Worm (Caenorhabditis elegans) whole organism, L1 larva: ENCODE results near the gene F11A5.13.

ENCODE experiments used
- ama-1 ChIP-seq: fragments of 150-350 bp; optimal IDR thresholded peaks from 2 replicates; lab custom pipeline; 2014
- ceh-88 ChIP-seq: fragments of 200-800 bp; sonication (Bioruptor generic); IDR thresholded peaks from 2 replicates; pipeline ENCODE4 v1.3.6; 2022; ENCODE audit warnings: missing genetic modification characterization, missing compliant biosample characterization
- ces-1 ChIP-seq: fragments of 150-350 bp; optimal IDR thresholded peaks from 2 replicates; lab custom pipeline; 2014; ENCODE audit warnings: missing biosample characterization, missing genetic modification reagents, missing genetic modification characterization
- elt-2 ChIP-seq: sonication (generic microtip); optimal IDR thresholded peaks from 2 replicates; lab custom pipeline; 2016; ENCODE audit warnings: missing genetic modification characterization, mild to moderate bottlenecking, inconsistent platforms, missing compliant biosample characterization, missing genetic modification reagents
- nhr-11 ChIP-seq: fragments of 150-350 bp; optimal IDR thresholded peaks from 2 replicates; lab custom pipeline; 2014; ENCODE audit warnings: missing biosample characterization, missing genetic modification characterization
- nhr-28 ChIP-seq: fragments of 150-350 bp; optimal IDR thresholded peaks from 2 replicates; lab custom pipeline; 2014; ENCODE audit warnings: missing biosample characterization, missing genetic modification characterization
- nhr-47 ChIP-seq: sonication (generic microtip); optimal IDR thresholded peaks from 2 replicates; lab custom pipeline; 2016; ENCODE audit warnings: mild to moderate bottlenecking, missing genetic modification characterization, moderate library complexity, missing compliant biosample characterization
- nhr-77 ChIP-seq: fragments of 150-350 bp; optimal IDR thresholded peaks from 2 replicates; lab custom pipeline; 2014; ENCODE audit warnings: missing biosample characterization, missing genetic modification characterization
- nhr-84 ChIP-seq: sonication (generic microtip); optimal IDR thresholded peaks from 2 replicates; lab custom pipeline; 2017; ENCODE audit warnings: missing biosample characterization, missing genetic modification characterization
- rnt-1 ChIP-seq: sonication (generic microtip); optimal IDR thresholded peaks from 2 replicates; lab custom pipeline; 2016; ENCODE audit warnings: mild to moderate bottlenecking, missing genetic modification characterization, moderate library complexity, missing compliant biosample characterization
- tbx-2 ChIP-seq: sonication (generic microtip); optimal IDR thresholded peaks from 2 replicates; lab custom pipeline; 2016; ENCODE audit warnings: missing genetic modification characterization, missing compliant biosample characterization
- zag-1 ChIP-seq: fragments of 150-350 bp; optimal IDR thresholded peaks from 2 replicates; lab custom pipeline; 2014; ENCODE audit warnings: missing biosample characterization, missing genetic modification characterization

ce11 chrV:16218522-16218921, 8.0 kb downstream of the F11A5.13 start, which contains the start of gene F11A5.15:
- TF ChIP-seq nhr-28 (tag; lab: Kevin White, UChicago) (no peak), elt-2 (tag; lab: Kevin White, UChicago) (no peak), ceh-88 (GFP tag; lab: Robert Waterston, UW) (no peak), ces-1 (GFP tag; lab: Kevin White, UChicago) (no peak), nhr-84 (tag; lab: Kevin White, UChicago) (no peak), tbx-2 (tag; lab: Kevin White, UChicago) (no peak), ama-1 (lab: Kevin White, UChicago) (no peak), rnt-1 (no peak), nhr-77 (tag; lab: Kevin White, UChicago) (no peak), nhr-11 (tag; lab: Kevin White, UChicago) (no peak), zag-1 (no peak), nhr-47 (tag; lab: Kevin White, UChicago) (no peak)
